ENCODE assay signal across 5 worm cellular contexts in genomic region chrII:8137379-8137778, ce11.
TF ChIP-seq lines count a peak whose summit lies in the region.

No protein-coding gene starts in this region.

TF ChIP-seq in whole organism, L1 larva, 84 proteins besides CTCF, POLR2A, EP300 and RAD21 (continues in another document):
- TF ChIP-seq C34B4.2 (tag; optimal IDR thresholded peaks at IDR 0.05; lab: Kevin White, UChicago), result no peak
- TF ChIP-seq fkh-8 (tag; optimal IDR thresholded peaks at IDR 0.05; lab: Kevin White, UChicago), result peak; percentile 55
- peak; percentile 39 to 85 for TF ChIP-seq lin-35 (GFP tag; optimal IDR thresholded peaks at IDR 0.05; lab: Kevin White, UChicago)
- TF ChIP-seq F16B12.6 (tag; optimal IDR thresholded peaks at IDR 0.05; lab: Kevin White, UChicago), result peak; percentile 24
- TF ChIP-seq efl-1 (optimal IDR thresholded peaks at IDR 0.05; lab: Kevin White, UChicago), result peak; percentile 65 to 73
- TF ChIP-seq efl-1 (GFP tag; optimal IDR thresholded peaks at IDR 0.05 in 1 of 2; lab: Kevin White, UChicago), result peak; percentile 65 to 97
- TF ChIP-seq grh-1 (GFP tag; IDR thresholded peaks at IDR 0.05; lab: Robert Waterston, UW), result no peak
- TF ChIP-seq dsc-1 (tag; optimal IDR thresholded peaks at IDR 0.05; lab: Kevin White, UChicago), result peak; percentile 7
- TF ChIP-seq skn-1 (tag; optimal IDR thresholded peaks at IDR 0.05; lab: Kevin White, UChicago), result peak; percentile 33
- no peak for TF ChIP-seq nhr-11 (tag; optimal IDR thresholded peaks at IDR 0.05; lab: Kevin White, UChicago)
- no peak for TF ChIP-seq mef-2 (tag; optimal IDR thresholded peaks at IDR 0.05; lab: Kevin White, UChicago)
- TF ChIP-seq mep-1 (tag; optimal IDR thresholded peaks at IDR 0.05; lab: Kevin White, UChicago), result no peak
- TF ChIP-seq lin-14 (GFP tag; optimal IDR thresholded peaks at IDR 0.05; lab: Kevin White, UChicago), result peak; percentile 46
- peak; percentile 1 for TF ChIP-seq xbp-1 (tag; optimal IDR thresholded peaks at IDR 0.05; lab: Kevin White, UChicago)
- no peak for TF ChIP-seq nhr-12 (tag; optimal IDR thresholded peaks at IDR 0.05; lab: Kevin White, UChicago)
- TF ChIP-seq pax-3 (tag; optimal IDR thresholded peaks at IDR 0.05; lab: Kevin White, UChicago), result peak; percentile 37
- TF ChIP-seq nhr-237 (tag; optimal IDR thresholded peaks at IDR 0.05; lab: Kevin White, UChicago), result peak; percentile 35
- TF ChIP-seq nhr-71 (tag; optimal IDR thresholded peaks at IDR 0.05; lab: Kevin White, UChicago), result peak; percentile 54
- TF ChIP-seq snu-23 (GFP tag; optimal IDR thresholded peaks at IDR 0.05; lab: Kevin White, UChicago), result peak; percentile 42

TF ChIP-seq in whole organism, L3 larva, 47 proteins besides CTCF, POLR2A, EP300 and RAD21:
- TF ChIP-seq snpc-4 (tag; optimal IDR thresholded peaks at IDR 0.05; lab: Kevin White, UChicago), result peak; percentile 14
- no peak for TF ChIP-seq aly-2 (tag; optimal IDR thresholded peaks at IDR 0.05; lab: Kevin White, UChicago)
- peak; percentile 31 for TF ChIP-seq lin-15B (tag; optimal IDR thresholded peaks at IDR 0.05; lab: Kevin White, UChicago)
- TF ChIP-seq nfya-1 (tag; optimal IDR thresholded peaks at IDR 0.05; lab: Kevin White, UChicago; ENCODE audit: insufficient read depth), result peak; percentile 26
- TF ChIP-seq egl-27 (tag; optimal IDR thresholded peaks at IDR 0.05; lab: Kevin White, UChicago), result no peak
- TF ChIP-seq fkh-10 (GFP tag; optimal IDR thresholded peaks at IDR 0.05; lab: Kevin White, UChicago), result no peak
- TF ChIP-seq nhr-25 (tag; optimal IDR thresholded peaks at IDR 0.05; lab: Kevin White, UChicago), result peak; percentile 16
- TF ChIP-seq lsy-12 (tag; optimal IDR thresholded peaks at IDR 0.05; lab: Kevin White, UChicago), result no peak
- TF ChIP-seq pha-4 (tag; optimal IDR thresholded peaks at IDR 0.05; lab: Kevin White, UChicago), result peak; percentile 53

TF ChIP-seq in whole organism, early embryonic, 17 proteins besides CTCF, POLR2A, EP300 and RAD21:
- TF ChIP-seq hmg-4 (GFP tag; optimal IDR thresholded peaks at IDR 0.05; lab: Kevin White, UChicago) (no peak), ceh-13 (GFP tag; optimal IDR thresholded peaks at IDR 0.05; lab: Kevin White, UChicago) (peak; percentile 20), B0310.2 (tag; optimal IDR thresholded peaks at IDR 0.05; lab: Kevin White, UChicago) (no peak)

TF ChIP-seq in whole organism, midembryonic, 9 proteins besides CTCF, POLR2A, EP300 and RAD21:
- TF ChIP-seq ref-1 (GFP tag; conservative IDR thresholded peaks at IDR 0.05; lab: Robert Waterston, UW), result no peak
- TF ChIP-seq med-1 (GFP tag; optimal IDR thresholded peaks at IDR 0.05; lab: Kevin White, UChicago; ENCODE audit: insufficient read depth), result no peak
- peak; percentile 32 for TF ChIP-seq cog-1 (tag; optimal IDR thresholded peaks at IDR 0.05; lab: Kevin White, UChicago)
- TF ChIP-seq T22C8.4 (GFP tag; IDR thresholded peaks at IDR 0.05; lab: Robert Waterston, UW), result no peak
- no peak for TF ChIP-seq klf-2 (GFP tag; conservative IDR thresholded peaks at IDR 0.05; lab: Robert Waterston, UW)
- no peak for TF ChIP-seq flt-1 (GFP tag; IDR thresholded peaks at IDR 0.05; lab: Robert Waterston, UW)
- 0 out of 2 replicates have a peak, but pooled peaks have one; percentile 32 for TF ChIP-seq ztf-23 (GFP tag; IDR thresholded peaks at IDR 0.05; lab: Robert Waterston, UW)

TF ChIP-seq in whole organism, young adult, 124 proteins besides CTCF, POLR2A, EP300 and RAD21:
- TF ChIP-seq egl-18 (GFP tag; IDR thresholded peaks at IDR 0.05; lab: Robert Waterston, UW) (no peak), F33H1.4 (GFP tag; IDR thresholded peaks at IDR 0.05; lab: Robert Waterston, UW) (no peak), mcd-1 (GFP tag; IDR thresholded peaks at IDR 0.05; lab: Robert Waterston, UW) (peak; percentile 46; the same call in 1 of the 2 replicates), aptf-2 (GFP tag; conservative IDR thresholded peaks at IDR 0.05; lab: Robert Waterston, UW) (no peak), ceh-100 (GFP tag; IDR thresholded peaks at IDR 0.05; lab: Robert Waterston, UW) (peak; percentile 86), K12H6.12 (tag; optimal IDR thresholded peaks at IDR 0.05; lab: Kevin White, UChicago) (peak; percentile 39), unc-62 (GFP tag; optimal IDR thresholded peaks at IDR 0.05; lab: Kevin White, UChicago) (no peak), lsl-1 (GFP tag; optimal IDR thresholded peaks at IDR 0.05; lab: Kevin White, UChicago) (peak; percentile 13), tbp1 (GFP tag; optimal IDR thresholded peaks at IDR 0.05; lab: Kevin White, UChicago) (no peak), egrh-3 (GFP tag; IDR thresholded peaks at IDR 0.05; lab: Robert Waterston, UW) (0 out of 2 replicates have a peak, but pooled peaks have one; percentile 9), efl-1 (GFP tag; optimal IDR thresholded peaks at IDR 0.05; lab: Kevin White, UChicago) (peak; percentile 23)

Comparison
In these comparisons a context has a peak if more than half of its experiments do, and no peak if none do; other contexts are left out.
1. Of the 8 proteins assayed by ChIP-seq in both whole organism, young adult and whole organism, L1 larva: peak only in whole organism, young adult: none; only in whole organism, L1 larva: dpl-1 and lin-35; in both: efl-1; in neither: 5.